Fruit fly (Drosophila melanogaster): ENCODE measurements around the gene CG33965.

CG33965 gene

dm6 chr3L:1247627-1248295, 15.1 kb downstream of the CG33965 start, which contains the start of the genes Psf1 and Sac1 (continued):
- TF ChIP-seq Hmr (GFP tag; optimal IDR thresholded peaks at IDR 0.05) (peak; percentile 23), Drgx (GFP tag; IDR thresholded peaks at IDR 0.05) (no peak), CG7987 (GFP tag; optimal IDR thresholded peaks at IDR 0.05) (no peak), CG6791 (GFP tag; IDR thresholded peaks at IDR 0.05; ENCODE audit: partially characterized antibody) (peak; percentile 76), Nf-YA (GFP tag; IDR thresholded peaks at IDR 0.05) (peak; percentile 13; the same call in 1 of the 2 replicates), CG2199 (GFP tag; IDR thresholded peaks at IDR 0.05) (no peak), PHDP (tag; optimal IDR thresholded peaks at IDR 0.05) (no peak), Max (GFP tag; optimal IDR thresholded peaks at IDR 0.05) (peak; percentile 60), yki (optimal IDR thresholded peaks at IDR 0.05) (no peak), dm (GFP tag; optimal IDR thresholded peaks at IDR 0.05) (peak; percentile 74), CG10979 (tag; optimal IDR thresholded peaks at IDR 0.05) (peak; percentile 40), corto (GFP tag; optimal IDR thresholded peaks at IDR 0.05) (no peak), CG14710 (tag; optimal IDR thresholded peaks at IDR 0.05) (peak; percentile 81), dysf (GFP tag; IDR thresholded peaks at IDR 0.05) (peak; percentile 58; the same call in 1 of the 3 replicates), CG13287 (GFP tag; IDR thresholded peaks at IDR 0.05; ENCODE audit: partially characterized antibody) (peak; percentile 88), CG30020 (tag; optimal IDR thresholded peaks at IDR 0.05) (peak; percentile 83), CG17385 (GFP tag; optimal IDR thresholded peaks at IDR 0.05) (peak; percentile 79), CG15601 (tag; optimal IDR thresholded peaks at IDR 0.05) (peak; percentile 60), CG8089 (GFP tag; optimal IDR thresholded peaks at IDR 0.05) (peak; percentile 38), CG1024 (GFP tag; IDR thresholded peaks at IDR 0.05) (no peak), fd64A (GFP tag; optimal IDR thresholded peaks at IDR 0.05) (no peak), Dip3 (GFP tag; optimal IDR thresholded peaks at IDR 0.05) (peak; percentile 46), hth (optimal IDR thresholded peaks at IDR 0.05) (no peak), lab (GFP tag; optimal IDR thresholded peaks at IDR 0.05) (peak; percentile 49), so (GFP tag; IDR thresholded peaks at IDR 0.05) (0 out of 3 replicates have a peak, but pooled peaks have one; percentile 12), fd96Cb (tag; optimal IDR thresholded peaks at IDR 0.05) (no peak), vnd (GFP tag; IDR thresholded peaks at IDR 0.05; ENCODE audit: partially characterized antibody) (peak; percentile 82), CG9932 (GFP tag; IDR thresholded peaks at IDR 0.05) (peak; percentile 68; the same call in 1 of the 2 replicates), CG9609 (GFP tag; optimal IDR thresholded peaks at IDR 0.05) (peak; percentile 36), Bdp1 (GFP tag; optimal IDR thresholded peaks at IDR 0.05) (peak; percentile 31), NFAT (GFP tag; IDR thresholded peaks at IDR 0.05) (peak; percentile 43; the same call in 1 of the 2 replicates), E2f2 (GFP tag; IDR thresholded peaks at IDR 0.05) (0 out of 2 replicates have a peak, but pooled peaks have one; percentile 15), hb (GFP tag; IDR thresholded peaks at IDR 0.05; ENCODE audit: partially characterized antibody) (peak; percentile 74), YL-1 (GFP tag; optimal IDR thresholded peaks at IDR 0.05) (peak; percentile 69), schlank (tag; optimal IDR thresholded peaks at IDR 0.05) (no peak), dpn (GFP tag; optimal IDR thresholded peaks at IDR 0.05) (peak; percentile 37 to 59), CG3281 (GFP tag; optimal IDR thresholded peaks at IDR 0.05) (no peak), Ravus (GFP tag; IDR thresholded peaks at IDR 0.05) (no peak), CHES-1-like (GFP tag; optimal IDR thresholded peaks at IDR 0.05) (peak; percentile 66), inv (GFP tag; IDR thresholded peaks at IDR 0.05; ENCODE audit: partially characterized antibody) (peak; percentile 85), Abd-B (GFP tag; optimal IDR thresholded peaks at IDR 0.05) (peak; percentile 47), crp (GFP tag; optimal IDR thresholded peaks at IDR 0.05) (peak in 1 of 2 experiments; percentile 12), Lim3 (GFP tag; IDR thresholded peaks at IDR 0.05) (no peak), sug (tag; optimal IDR thresholded peaks at IDR 0.05) (peak; percentile 65), cato (GFP tag; optimal IDR thresholded peaks at IDR 0.05; ENCODE audit: borderline replicate concordance) (peak; percentile 14), Sry-δ (GFP tag; optimal IDR thresholded peaks at IDR 0.05) (peak; percentile 98), CG12942 (GFP tag; optimal IDR thresholded peaks at IDR 0.05) (peak; percentile 8), row (GFP tag; IDR thresholded peaks at IDR 0.05) (peak; percentile 92), pb (GFP tag; optimal IDR thresholded peaks at IDR 0.05) (peak; percentile 4)
